Worm (Caenorhabditis elegans): ENCODE measurements around the gene C06A1.7.

The C06A1.7 gene

DNA sequence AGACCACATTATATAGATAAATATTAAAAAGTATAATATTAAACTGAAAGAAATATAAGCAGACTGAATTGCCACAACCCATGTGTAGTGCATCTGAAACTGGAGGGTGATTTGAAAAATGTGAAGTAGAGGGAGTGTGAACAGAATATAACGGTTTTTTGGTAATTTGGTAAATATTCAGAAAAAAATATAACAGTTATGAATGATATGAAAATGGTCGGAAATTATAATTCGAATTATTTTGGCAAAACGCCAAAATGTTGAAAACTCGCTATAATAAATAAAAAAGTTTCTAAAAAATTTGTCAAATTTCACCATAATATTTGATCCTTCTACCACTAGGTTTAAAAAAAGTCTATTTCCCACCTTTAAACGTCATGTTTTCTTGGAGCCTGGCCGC lies 37.5 kb downstream of the C06A1.7 start, which contains the start of gene srv-2:
TSS of gene srv-2 (minus strand) at position 101 of the 400 bp plus-strand sequence.
- no peak for TF ChIP-seq fkh-10 (GFP tag; optimal IDR thresholded peaks at IDR 0.05)
- no peak for TF ChIP-seq hlh-6 (tag; optimal IDR thresholded peaks at IDR 0.05)
- TF ChIP-seq ceh-19 (GFP tag; optimal IDR thresholded peaks at IDR 0.05), result no peak
- no peak for TF ChIP-seq unc-86 (tag; optimal IDR thresholded peaks at IDR 0.05)
- TF ChIP-seq pag-3 (tag; optimal IDR thresholded peaks at IDR 0.05; ENCODE audit: borderline replicate concordance), result no peak
- TF ChIP-seq hlh-8 (tag; optimal IDR thresholded peaks at IDR 0.05), result no peak
- no peak for TF ChIP-seq T23F11.4 (GFP tag; optimal IDR thresholded peaks at IDR 0.05)
- no peak for TF ChIP-seq ref-2 (tag; optimal IDR thresholded peaks at IDR 0.05)
- TF ChIP-seq ceh-22 (tag; optimal IDR thresholded peaks at IDR 0.05), result no peak
- no peak for TF ChIP-seq ceh-2 (tag; optimal IDR thresholded peaks at IDR 0.05)
- no peak for TF ChIP-seq ceh-14 (tag; optimal IDR thresholded peaks at IDR 0.05)

DNA sequence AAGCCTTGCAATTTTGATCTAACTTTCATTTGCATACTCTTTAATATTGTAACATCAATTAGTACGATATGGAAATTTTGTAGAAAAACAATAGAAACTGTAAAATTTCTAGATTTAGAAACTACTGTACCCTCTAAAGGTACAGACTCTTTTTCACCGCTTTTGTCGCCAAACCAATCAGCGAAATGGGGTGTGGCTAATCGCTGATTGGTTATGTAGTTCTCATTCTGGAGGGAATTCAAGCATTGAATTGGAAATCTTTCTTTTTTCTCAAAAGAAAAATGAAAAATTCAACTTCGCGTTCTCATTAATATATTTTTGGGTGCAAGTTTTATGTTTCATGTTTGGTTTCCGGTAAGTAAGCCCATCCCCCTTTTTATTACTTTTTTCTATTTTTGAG lies 38.9 kb downstream of the C06A1.7 start:
- TF ChIP-seq nhr-232 (tag; optimal IDR thresholded peaks at IDR 0.05), result no peak
- peak; percentile 63 for TF ChIP-seq nfya-1 (tag; optimal IDR thresholded peaks at IDR 0.05)

DNA sequence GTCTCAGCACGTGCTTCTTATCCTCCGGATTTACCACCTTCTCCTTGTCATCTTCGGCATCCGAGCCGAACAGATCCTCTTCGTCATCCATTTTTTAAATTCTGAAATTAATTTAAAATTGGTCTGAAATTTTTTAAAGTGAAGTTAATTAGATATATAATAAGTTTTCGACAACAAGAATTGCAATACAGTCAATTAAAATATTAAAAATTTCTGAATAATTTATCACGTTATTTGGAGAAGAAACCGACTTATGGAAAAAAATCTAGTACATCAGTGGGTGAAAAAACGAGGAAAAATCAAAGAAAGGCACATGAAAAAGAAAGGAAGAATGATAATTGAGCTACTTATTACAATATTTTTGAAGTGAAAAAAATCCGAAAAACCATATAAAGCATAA lies 40.8 kb downstream of the C06A1.7 start, which contains the start of gene taf-13:
TSS of gene taf-13 (minus strand) at position 101 of the 400 bp plus-strand sequence.
- TF ChIP-seq hlh-6 (tag; optimal IDR thresholded peaks at IDR 0.05), result no peak
- no peak for TF ChIP-seq pha-2 (tag; optimal IDR thresholded peaks at IDR 0.05)
- TF ChIP-seq fkh-6 (tag; optimal IDR thresholded peaks at IDR 0.05), result no peak
- TF ChIP-seq ceh-2 (tag; optimal IDR thresholded peaks at IDR 0.05), result no peak
- no peak for TF ChIP-seq lin-11 (tag; optimal IDR thresholded peaks at IDR 0.05)
- TF ChIP-seq hlh-15 (tag; optimal IDR thresholded peaks at IDR 0.05), result no peak
- TF ChIP-seq tbx-7 (tag; optimal IDR thresholded peaks at IDR 0.05), result no peak
- no peak for TF ChIP-seq sox-2 (GFP tag; IDR thresholded peaks at IDR 0.05)
- TF ChIP-seq T23F11.4 (GFP tag; optimal IDR thresholded peaks at IDR 0.05), result no peak
- TF ChIP-seq pqm-1 (tag; optimal IDR thresholded peaks at IDR 0.05), result no peak
- TF ChIP-seq ceh-45 (GFP tag; IDR thresholded peaks at IDR 0.05), result no peak
- no peak for TF ChIP-seq lim-6 (tag; optimal IDR thresholded peaks at IDR 0.05)
- no peak for TF ChIP-seq C38D4.7 (GFP tag; optimal IDR thresholded peaks at IDR 0.05)
- TF ChIP-seq ahr-1 (tag; optimal IDR thresholded peaks at IDR 0.05), result no peak
- TF ChIP-seq madf-2 (tag; optimal IDR thresholded peaks at IDR 0.05), result no peak
- no peak for TF ChIP-seq che-1 (tag; optimal IDR thresholded peaks at IDR 0.05)
- no peak for TF ChIP-seq ttx-3 (tag; optimal IDR thresholded peaks at IDR 0.05)
- no peak for TF ChIP-seq syd-9 (tag; optimal IDR thresholded peaks at IDR 0.05)
- no peak for TF ChIP-seq pha-4 (tag; optimal IDR thresholded peaks at IDR 0.05)

- TF ChIP-seq nfya-1 (tag; optimal IDR thresholded peaks at IDR 0.05) (peak; percentile 21), syd-9 (tag; optimal IDR thresholded peaks at IDR 0.05) (no peak)
Observed at ce11 chrII:10607238-10607961, 42.7 kb downstream of the C06A1.7 start, which contains the start of gene ccm-3. Gene ccm-3, minus strand, starts transcription at chrII:10607275.

DNA sequence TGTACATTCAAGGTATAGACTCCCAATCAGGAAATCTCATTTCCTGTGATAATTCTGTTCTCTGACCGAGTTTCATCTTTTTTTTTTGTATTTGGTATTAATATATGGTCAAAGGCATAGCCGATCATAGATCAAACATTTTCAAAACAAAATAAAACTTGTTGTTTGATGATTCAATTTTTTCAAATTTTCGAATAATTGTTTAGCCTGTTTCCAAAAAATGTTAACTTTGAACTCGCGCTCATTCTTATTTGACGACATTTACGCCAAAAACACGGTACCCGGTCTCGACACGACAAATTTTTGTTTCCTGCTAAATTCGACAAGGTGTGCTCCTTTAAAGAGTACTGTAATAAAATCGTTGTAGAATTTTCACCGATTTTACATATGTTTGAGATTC lies 44.1 kb downstream of the C06A1.7 start:
- TF ChIP-seq ahr-1 (tag; optimal IDR thresholded peaks at IDR 0.05), result no peak
- TF ChIP-seq ceh-18 (tag; optimal IDR thresholded peaks at IDR 0.05), result no peak
- TF ChIP-seq ceh-24 (tag; optimal IDR thresholded peaks at IDR 0.05), result no peak
- TF ChIP-seq pros-1 (tag; optimal IDR thresholded peaks at IDR 0.05), result no peak
- TF ChIP-seq lin-11 (tag; optimal IDR thresholded peaks at IDR 0.05), result no peak
- no peak for TF ChIP-seq hlh-15 (tag; optimal IDR thresholded peaks at IDR 0.05)
- no peak for TF ChIP-seq ttx-3 (tag; optimal IDR thresholded peaks at IDR 0.05)
- no peak for TF ChIP-seq C08G9.2 (tag; optimal IDR thresholded peaks at IDR 0.05)

All from whole organism, late embryonic.